Worm (Caenorhabditis elegans) whole organism, late embryonic: ENCODE data around the gene ftr-1.

Experiments
- elt-2 ChIP-seq: sonication (generic microtip); optimal IDR thresholded peaks from 2 replicates; lab custom pipeline; 2016; ENCODE audit warnings: missing genetic modification reagents, missing genetic modification characterization, missing compliant biosample characterization
- elt-4 ChIP-seq: sonication (generic microtip); optimal IDR thresholded peaks from 2 replicates; lab custom pipeline; 2016; ENCODE audit warnings: missing genetic modification characterization, missing compliant biosample characterization
- ets-4 ChIP-seq: sonication (generic microtip); optimal IDR thresholded peaks from 2 replicates; lab custom pipeline; 2016; ENCODE audit warnings: missing genetic modification characterization, missing compliant biosample characterization
- lim-6 ChIP-seq: sonication (generic microtip); optimal IDR thresholded peaks from 2 replicates; lab custom pipeline; 2016; ENCODE audit warnings: missing genetic modification characterization, missing compliant biosample characterization
- pha-2 ChIP-seq: sonication (generic microtip); optimal IDR thresholded peaks from 2 replicates; lab custom pipeline; 2017; ENCODE audit warnings: mild to moderate bottlenecking, missing genetic modification characterization, missing compliant biosample characterization

- no peak for TF ChIP-seq elt-4
- TF ChIP-seq pha-2 (tag; lab: Kevin White, UChicago), result no peak
- no peak for TF ChIP-seq lim-6
- no peak for TF ChIP-seq elt-2 (tag; lab: Kevin White, UChicago)
- TF ChIP-seq ets-4 (tag; lab: Kevin White, UChicago), result no peak
These were observed 40.7 kb downstream of the ftr-1 start, which contains the start of gene sld-5 for ce11 chrV:20237429-20237828.
